Worm (Caenorhabditis elegans) whole organism, L3 larva: Measurements from ENCODE around the gene F13A7.11.

Experiments
- ZK546.5 ChIP-seq: sonication (generic microtip); optimal IDR thresholded peaks from 2 replicates; lab custom pipeline; 2017; ENCODE audit warnings: missing biosample characterization, missing genetic modification characterization
- hmg-11 ChIP-seq: sonication (generic microtip); optimal IDR thresholded peaks from 2 replicates; lab custom pipeline; 2016; ENCODE audit warnings: missing genetic modification characterization, missing compliant biosample characterization
- nfya-1 ChIP-seq: sonication (generic microtip); optimal IDR thresholded peaks from 2 replicates; lab custom pipeline; 2017; ENCODE audit warnings: missing genetic modification characterization, mild to moderate bottlenecking, missing compliant biosample characterization, antibody characterized with exemption, moderate library complexity; ENCODE audit not compliant: insufficient read depth
- unc-62 ChIP-seq: fragments of 150-350 bp; sonication (generic microtip); optimal IDR thresholded peaks from 4 replicates; lab custom pipeline; 2014; ENCODE audit warnings: missing biosample characterization, missing genetic modification reagents, missing genetic modification characterization
- ztf-4 ChIP-seq: fragments of 150-350 bp; optimal IDR thresholded peaks from 2 replicates; lab custom pipeline; 2014; ENCODE audit warnings: missing biosample characterization, missing genetic modification characterization

DNA sequence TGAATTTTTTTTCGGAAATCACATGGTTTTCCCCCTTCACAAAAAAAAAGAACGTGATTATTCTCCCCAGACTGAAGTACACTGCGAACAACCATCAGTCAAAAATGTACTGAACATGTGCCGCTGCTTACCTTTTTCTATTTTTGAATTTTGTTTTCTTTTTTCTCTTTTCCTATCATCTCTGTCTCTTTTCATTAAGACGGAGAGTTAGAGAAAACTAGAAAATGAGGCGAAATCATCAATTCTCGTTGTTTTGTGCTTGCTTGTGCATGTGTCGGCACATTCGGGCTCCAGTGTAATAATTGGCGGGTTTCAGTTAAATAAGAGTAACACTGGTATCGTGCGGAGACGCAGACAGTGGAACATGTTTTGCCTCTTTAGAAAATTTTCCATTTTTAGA, 42.8 kb downstream of the F13A7.11 start:
- no peak for TF ChIP-seq ztf-4
- TF ChIP-seq ZK546.5 (tag; lab: Kevin White, UChicago) = no peak
- TF ChIP-seq nfya-1 (tag; lab: Kevin White, UChicago) = peak; percentile 54
- TF ChIP-seq unc-62 (GFP tag; lab: Kevin White, UChicago) = no peak
- TF ChIP-seq hmg-11 (tag; lab: Kevin White, UChicago) = peak; percentile 13
